Fruit fly (Drosophila melanogaster): ENCODE data around the gene CG3808.

The CG3808 gene

DNA sequence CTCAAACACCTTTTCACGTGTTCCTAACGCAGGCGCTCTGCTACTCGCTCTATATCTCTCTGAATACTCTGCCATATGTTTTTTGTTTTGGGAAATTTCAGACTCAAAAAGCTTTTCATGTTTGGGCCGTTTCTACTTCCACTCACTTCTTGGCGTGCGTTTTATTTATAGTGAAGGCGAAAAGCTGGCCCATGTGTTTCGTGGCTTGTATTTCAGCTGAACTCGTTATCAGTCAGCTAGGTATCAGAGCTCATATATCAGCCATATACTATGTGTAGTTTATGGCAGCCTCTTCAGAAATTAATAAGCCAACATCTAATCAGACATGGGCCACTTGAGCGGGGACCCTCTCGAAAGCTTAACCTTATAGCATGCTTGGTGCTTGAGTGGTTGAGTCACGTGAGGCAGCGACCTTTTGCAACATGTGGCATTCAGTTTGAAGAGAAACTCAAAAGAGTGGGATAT is 5.9 kb downstream of the CG3808 start (continued):
- peak; percentile 4 for TF ChIP-seq CG15601 (tag; optimal IDR thresholded peaks at IDR 0.05)
- no peak for TF ChIP-seq bbx (GFP tag; IDR thresholded peaks at IDR 0.05; ENCODE audit: partially characterized antibody)
- peak; percentile 6 for TF ChIP-seq dm (GFP tag; optimal IDR thresholded peaks at IDR 0.05)
- TF ChIP-seq fd102C (GFP tag; optimal IDR thresholded peaks at IDR 0.05), result no peak
- TF ChIP-seq NfI (GFP tag; optimal IDR thresholded peaks at IDR 0.05), result no peak
- peak; percentile 34 for TF ChIP-seq twi (tag; optimal IDR thresholded peaks at IDR 0.05)
- no peak for TF ChIP-seq kay (GFP tag; optimal IDR thresholded peaks at IDR 0.05)
- no peak for TF ChIP-seq Ssrp (tag; optimal IDR thresholded peaks at IDR 0.05)
- TF ChIP-seq Meics (GFP tag; optimal IDR thresholded peaks at IDR 0.05), result no peak
- no peak for TF ChIP-seq bowl (GFP tag; IDR thresholded peaks at IDR 0.05)
- TF ChIP-seq Dbx (GFP tag; IDR thresholded peaks at IDR 0.05), result 0 out of 3 replicates have a peak, but pooled peaks have one; percentile 5
- TF ChIP-seq run (tag; optimal IDR thresholded peaks at IDR 0.05), result no peak
- no peak for TF ChIP-seq Dip3 (GFP tag; optimal IDR thresholded peaks at IDR 0.05)
- no peak for TF ChIP-seq Hr39 (optimal IDR thresholded peaks at IDR 0.05)
- TF ChIP-seq Atf6 (GFP tag; IDR thresholded peaks at IDR 0.05), result no peak
- TF ChIP-seq bab2 (GFP tag; optimal IDR thresholded peaks at IDR 0.05), result no peak
- TF ChIP-seq CG6689 (GFP tag; IDR thresholded peaks at IDR 0.05), result no peak
- no peak for TF ChIP-seq nerfin-2 (GFP tag; IDR thresholded peaks at IDR 0.05; ENCODE audit: partially characterized antibody)
- TF ChIP-seq Atf3 (GFP tag; optimal IDR thresholded peaks at IDR 0.05), result no peak
- TF ChIP-seq CG12071 (GFP tag; optimal IDR thresholded peaks at IDR 0.05), result peak; percentile 56
- TF ChIP-seq CG8089 (GFP tag; optimal IDR thresholded peaks at IDR 0.05), result no peak
- no peak for TF ChIP-seq Kr (GFP tag; optimal IDR thresholded peaks at IDR 0.05)
- no peak for TF ChIP-seq Side (GFP tag; optimal IDR thresholded peaks at IDR 0.05)
- no peak for TF ChIP-seq sima (GFP tag; optimal IDR thresholded peaks at IDR 0.05)
- no peak for TF ChIP-seq CG12659 (GFP tag; optimal IDR thresholded peaks at IDR 0.05)
- TF ChIP-seq CG18262 (tag; optimal IDR thresholded peaks at IDR 0.05), result no peak
- TF ChIP-seq CG13894 (tag; optimal IDR thresholded peaks at IDR 0.05), result peak; percentile 86
- no peak for TF ChIP-seq Dek (tag; optimal IDR thresholded peaks at IDR 0.05)
- TF ChIP-seq p53 (GFP tag; optimal IDR thresholded peaks at IDR 0.05), result no peak
- TF ChIP-seq CG16815 (GFP tag; optimal IDR thresholded peaks at IDR 0.05), result no peak
- TF ChIP-seq CG18476 (GFP tag; optimal IDR thresholded peaks at IDR 0.05), result no peak
- TF ChIP-seq CG7963 (GFP tag; IDR thresholded peaks at IDR 0.05; ENCODE audit: partially characterized antibody), result no peak
- TF ChIP-seq zen (tag; optimal IDR thresholded peaks at IDR 0.05), result no peak
- TF ChIP-seq Max (GFP tag; optimal IDR thresholded peaks at IDR 0.05), result no peak
- TF ChIP-seq CG13624 (GFP tag; optimal IDR thresholded peaks at IDR 0.05), result peak; percentile 19
- TF ChIP-seq lov (optimal IDR thresholded peaks at IDR 0.05), result no peak
- no peak for TF ChIP-seq lov (GFP tag; IDR thresholded peaks at IDR 0.05)
- peak; percentile 68 for TF ChIP-seq abd-A (tag; optimal IDR thresholded peaks at IDR 0.05)
- peak; percentile 26 for TF ChIP-seq Asciz (GFP tag; optimal IDR thresholded peaks at IDR 0.05)
- no peak for TF ChIP-seq CG8944 (GFP tag; optimal IDR thresholded peaks at IDR 0.05)
- no peak for TF ChIP-seq croc (GFP tag; conservative IDR thresholded peaks at IDR 0.05)
- TF ChIP-seq CG8765 (GFP tag; IDR thresholded peaks at IDR 0.05), result no peak
- TF ChIP-seq ranshi (GFP tag; IDR thresholded peaks at IDR 0.05), result no peak
- no peak for TF ChIP-seq prd (optimal IDR thresholded peaks at IDR 0.05)
- TF ChIP-seq prd (GFP tag; IDR thresholded peaks at IDR 0.05), result no peak
- TF ChIP-seq CG11456 (GFP tag; IDR thresholded peaks at IDR 0.05), result no peak
- no peak for TF ChIP-seq sim (GFP tag; IDR thresholded peaks at IDR 0.05)
- no peak for TF ChIP-seq Oli (tag; optimal IDR thresholded peaks at IDR 0.05)
- TF ChIP-seq ken (GFP tag; IDR thresholded peaks at IDR 0.05), result no peak
- peak in 1 of 2 experiments; percentile 32 for TF ChIP-seq Eip74EF (GFP tag; optimal IDR thresholded peaks at IDR 0.05)
- TF ChIP-seq CG32772 (GFP tag; IDR thresholded peaks at IDR 0.05), result no peak
- no peak for TF ChIP-seq emc (GFP tag; optimal IDR thresholded peaks at IDR 0.05)
